Worm (Caenorhabditis elegans) whole organism, midembryonic: ENCODE measurements around the gene sec-61.A.
"Not testable (repeated sequence)": the region's sequence is repeated elsewhere in the genome, so short reads cannot be mapped to it uniquely, and the experiment has no call there.

Experiments used
- flt-1 ChIP-seq: fragments of 200-800 bp; sonication (Bioruptor generic); IDR thresholded peaks from 2 replicates; pipeline ENCODE4 v1.3.6; 2022; ENCODE audit warnings: missing genetic modification characterization, missing compliant biosample characterization
- klf-2 ChIP-seq: fragments of 200-800 bp; sonication (Bioruptor generic); conservative IDR thresholded peaks from 2 replicates; pipeline ENCODE4 v1.3.6; 2022; ENCODE audit warnings: missing genetic modification reagents, missing genetic modification characterization, missing compliant biosample characterization
- ref-1 ChIP-seq: fragments of 200-800 bp; sonication (Bioruptor generic); conservative IDR thresholded peaks from 2 replicates; pipeline ENCODE4 v1.3.6; 2022; ENCODE audit warnings: missing genetic modification reagents, missing genetic modification characterization, missing compliant biosample characterization

- TF ChIP-seq klf-2; ref-1; flt-1 (GFP tag; lab: Robert Waterston, UW): not testable (repeated sequence)
Observed at ce11 chrIV:14774454-14774853, 50.6 kb downstream of the sec-61.A start, which contains the start of gene Y57G11C.51.
